Worm (Caenorhabditis elegans) whole organism, early embryonic: ENCODE measurements around the gene K12H4.7.

Source experiments
- B0310.2 ChIP-seq: sonication (generic microtip); optimal IDR thresholded peaks from 2 replicates; lab custom pipeline; 2016; ENCODE audit warnings: mild to moderate bottlenecking, missing genetic modification characterization, missing compliant biosample characterization
- F13C5.2 ChIP-seq: sonication (generic microtip); optimal IDR thresholded peaks from 2 replicates; lab custom pipeline; 2017; ENCODE audit warnings: mild to moderate bottlenecking, missing genetic modification characterization, inconsistent platforms, missing compliant biosample characterization
- aly-1 ChIP-seq: sonication (generic microtip); optimal IDR thresholded peaks from 2 replicates; lab custom pipeline; 2016; ENCODE audit warnings: missing genetic modification characterization, missing compliant biosample characterization
- ama-1 ChIP-seq: fragments of 150-350 bp; optimal IDR thresholded peaks from 2 replicates; lab custom pipeline; 2014
- ceh-13 ChIP-seq: fragments of 200-800 bp; sonication (Bioruptor generic); optimal IDR thresholded peaks from 2 replicates; lab custom pipeline; 2018; ENCODE audit warnings: mild to moderate bottlenecking, missing genetic modification characterization, missing compliant biosample characterization
- ceh-36 ChIP-seq: sonication (generic microtip); optimal IDR thresholded peaks from 2 replicates; lab custom pipeline; 2016; ENCODE audit warnings: missing genetic modification characterization, inconsistent platforms, missing compliant biosample characterization
- ets-7 ChIP-seq: sonication (generic microtip); optimal IDR thresholded peaks from 2 replicates; lab custom pipeline; 2016; ENCODE audit warnings: missing genotype, missing genetic modification characterization, missing compliant biosample characterization
- flt-1 ChIP-seq: fragments of 200-800 bp; sonication (Bioruptor generic); IDR thresholded peaks from 2 replicates; pipeline ENCODE4 v1.3.6; 2022; ENCODE audit warnings: missing genetic modification characterization, missing compliant biosample characterization
- hmbx-1 ChIP-seq: sonication (generic microtip); optimal IDR thresholded peaks from 2 replicates; lab custom pipeline; 2016; ENCODE audit warnings: mild to moderate bottlenecking, missing genetic modification characterization, missing compliant biosample characterization
- hmg-4 ChIP-seq: fragments of 200-800 bp; sonication (Bioruptor generic); optimal IDR thresholded peaks from 2 replicates; lab custom pipeline; 2018; ENCODE audit warnings: mild to moderate bottlenecking, missing genetic modification characterization, missing compliant biosample characterization
- hnd-1 ChIP-seq: sonication (generic microtip); optimal IDR thresholded peaks from 2 replicates; lab custom pipeline; 2016; ENCODE audit warnings: missing genetic modification characterization, missing compliant biosample characterization
- pes-1 ChIP-seq: fragments of 200-800 bp; sonication (Bioruptor generic); IDR thresholded peaks from 2 replicates; pipeline ENCODE4 v1.3.6; 2022; ENCODE audit warnings: missing genetic modification reagents, missing genetic modification characterization, missing compliant biosample characterization
- scrt-1 ChIP-seq: fragments of 200-800 bp; sonication (Bioruptor generic); IDR thresholded peaks from 2 replicates; pipeline ENCODE4 v1.3.6; 2022; ENCODE audit warnings: missing genetic modification characterization, missing compliant biosample characterization
- sea-1 ChIP-seq: fragments of 200-800 bp; sonication (Bioruptor generic); conservative IDR thresholded peaks from 2 replicates; pipeline ENCODE4 v1.3.6; 2022; ENCODE audit warnings: missing genetic modification characterization, missing compliant biosample characterization
- tbx-11 ChIP-seq: fragments of 200-800 bp; sonication (Bioruptor generic); IDR thresholded peaks from 2 replicates; pipeline ENCODE4 v1.3.6; 2022; ENCODE audit warnings: missing genetic modification characterization, missing compliant biosample characterization
- tbx-37 ChIP-seq: fragments of 200-800 bp; sonication (Bioruptor generic); conservative IDR thresholded peaks from 2 replicates; pipeline ENCODE4 v1.3.6; 2022; ENCODE audit warnings: missing genetic modification reagents, missing genetic modification characterization, missing compliant biosample characterization
- tra-4 ChIP-seq: sonication (generic microtip); optimal IDR thresholded peaks from 2 replicates; lab custom pipeline; 2017; ENCODE audit warnings: missing genetic modification characterization, missing compliant biosample characterization

The K12H4.7 gene

ce11 chrIII:8080165-8080738, 29.4 kb upstream of the K12H4.7 start, which contains the start of the genes dcr-1 and apc-2:
TSS of gene dcr-1 (minus strand) at chrIII:8080281.
TSS of gene apc-2 (plus strand) at chrIII:8080629.
- TF ChIP-seq flt-1 (GFP tag; lab: Robert Waterston, UW): no peak
- TF ChIP-seq tbx-11 (GFP tag; lab: Robert Waterston, UW): no peak
- no peak for TF ChIP-seq scrt-1
- no peak for TF ChIP-seq pes-1 (GFP tag; lab: Robert Waterston, UW)
- TF ChIP-seq F13C5.2: no peak
- TF ChIP-seq ama-1 (lab: Kevin White, UChicago): no peak
- TF ChIP-seq aly-1: no peak
- TF ChIP-seq ceh-13 (GFP tag; lab: Kevin White, UChicago): no peak
- no peak for TF ChIP-seq tbx-37 (GFP tag; lab: Robert Waterston, UW)

- TF ChIP-seq hnd-1: no peak
- no peak for TF ChIP-seq tbx-37 (GFP tag; lab: Robert Waterston, UW)
- no peak for TF ChIP-seq ets-7
Observed at ce11 chrIII:8077180-8077579, 26.3 kb upstream of the K12H4.7 start.

- no peak for TF ChIP-seq aly-1
- 0 out of 2 replicates have a peak, but pooled peaks have one; percentile 8 for TF ChIP-seq scrt-1
Observed at ce11 chrIII:8069206-8069605, 18.3 kb upstream of the K12H4.7 start.

- no peak for TF ChIP-seq hmg-4 (GFP tag; lab: Kevin White, UChicago)
Observed at ce11 chrIII:8067798-8068197, 16.9 kb upstream of the K12H4.7 start.

ce11 chrIII:8066989-8067388, 16.1 kb upstream of the K12H4.7 start, which contains the start of gene pros-1:
TSS of gene pros-1 (plus strand) at chrIII:8067289.
- TF ChIP-seq ceh-36 (no peak), flt-1 (GFP tag; lab: Robert Waterston, UW) (no peak), tra-4 (tag; lab: Kevin White, UChicago) (no peak), tbx-37 (GFP tag; lab: Robert Waterston, UW) (no peak), ceh-13 (GFP tag; lab: Kevin White, UChicago) (no peak), hmg-4 (GFP tag; lab: Kevin White, UChicago) (no peak), sea-1 (GFP tag; lab: Robert Waterston, UW) (no peak), F13C5.2 (no peak), scrt-1 (no peak), ama-1 (lab: Kevin White, UChicago) (no peak), ets-7 (no peak), aly-1 (no peak), B0310.2 (tag; lab: Kevin White, UChicago) (no peak), hnd-1 (no peak), hmbx-1 (tag; lab: Kevin White, UChicago) (no peak), pes-1 (GFP tag; lab: Robert Waterston, UW) (no peak), tbx-11 (GFP tag; lab: Robert Waterston, UW) (no peak)

ce11 chrIII:8065101-8065500, 14.2 kb upstream of the K12H4.7 start:
- TF ChIP-seq ceh-36: no peak
- TF ChIP-seq tra-4 (tag; lab: Kevin White, UChicago): no peak
- no peak for TF ChIP-seq tbx-37 (GFP tag; lab: Robert Waterston, UW)
- TF ChIP-seq sea-1 (GFP tag; lab: Robert Waterston, UW): no peak
- no peak for TF ChIP-seq tbx-11 (GFP tag; lab: Robert Waterston, UW)
- TF ChIP-seq hmbx-1 (tag; lab: Kevin White, UChicago): no peak
- TF ChIP-seq ceh-13 (GFP tag; lab: Kevin White, UChicago): no peak
- no peak for TF ChIP-seq pes-1 (GFP tag; lab: Robert Waterston, UW)
- no peak for TF ChIP-seq flt-1 (GFP tag; lab: Robert Waterston, UW)
- TF ChIP-seq hmg-4 (GFP tag; lab: Kevin White, UChicago): no peak
- TF ChIP-seq aly-1: no peak
- TF ChIP-seq ama-1 (lab: Kevin White, UChicago): no peak
- TF ChIP-seq B0310.2 (tag; lab: Kevin White, UChicago): no peak
- TF ChIP-seq ets-7: no peak
- TF ChIP-seq F13C5.2: no peak
- TF ChIP-seq scrt-1: no peak
- no peak for TF ChIP-seq hnd-1

ce11 chrIII:8063659-8064058, 12.8 kb upstream of the K12H4.7 start:
- TF ChIP-seq tbx-11 (GFP tag; lab: Robert Waterston, UW): no peak
- no peak for TF ChIP-seq hnd-1
- no peak for TF ChIP-seq hmg-4 (GFP tag; lab: Kevin White, UChicago)
- TF ChIP-seq hmbx-1 (tag; lab: Kevin White, UChicago): no peak
- no peak for TF ChIP-seq flt-1 (GFP tag; lab: Robert Waterston, UW)
- no peak for TF ChIP-seq tra-4 (tag; lab: Kevin White, UChicago)
- no peak for TF ChIP-seq ets-7

ce11 chrIII:8061114-8061513, 10.2 kb upstream of the K12H4.7 start:
- TF ChIP-seq ceh-36: no peak
- TF ChIP-seq ceh-13 (GFP tag; lab: Kevin White, UChicago): no peak
- no peak for TF ChIP-seq tra-4 (tag; lab: Kevin White, UChicago)
- no peak for TF ChIP-seq hmg-4 (GFP tag; lab: Kevin White, UChicago)
- TF ChIP-seq hmbx-1 (tag; lab: Kevin White, UChicago): no peak
- TF ChIP-seq tbx-11 (GFP tag; lab: Robert Waterston, UW): no peak
- no peak for TF ChIP-seq flt-1 (GFP tag; lab: Robert Waterston, UW)
- TF ChIP-seq aly-1: no peak
- no peak for TF ChIP-seq F13C5.2
- no peak for TF ChIP-seq pes-1 (GFP tag; lab: Robert Waterston, UW)
- no peak for TF ChIP-seq B0310.2 (tag; lab: Kevin White, UChicago)
- no peak for TF ChIP-seq scrt-1
- no peak for TF ChIP-seq ets-7
- TF ChIP-seq tbx-37 (GFP tag; lab: Robert Waterston, UW): no peak
- no peak for TF ChIP-seq hnd-1
- TF ChIP-seq sea-1 (GFP tag; lab: Robert Waterston, UW): no peak
- no peak for TF ChIP-seq ama-1 (lab: Kevin White, UChicago)
